Worm (Caenorhabditis elegans) whole organism, early embryonic: Measurements from ENCODE around the gene dyn-1.

ENCODE experiments used
- F13C5.2 ChIP-seq: sonication (generic microtip); optimal IDR thresholded peaks from 2 replicates; lab custom pipeline; 2017; ENCODE audit warnings: mild to moderate bottlenecking, missing genetic modification characterization, inconsistent platforms, missing compliant biosample characterization
- aly-1 ChIP-seq: sonication (generic microtip); optimal IDR thresholded peaks from 2 replicates; lab custom pipeline; 2016; ENCODE audit warnings: missing genetic modification characterization, missing compliant biosample characterization
- ama-1 ChIP-seq: fragments of 150-350 bp; optimal IDR thresholded peaks from 2 replicates; lab custom pipeline; 2014
- ceh-13 ChIP-seq: fragments of 200-800 bp; sonication (Bioruptor generic); optimal IDR thresholded peaks from 2 replicates; lab custom pipeline; 2018; ENCODE audit warnings: mild to moderate bottlenecking, missing genetic modification characterization, missing compliant biosample characterization
- flt-1 ChIP-seq: fragments of 200-800 bp; sonication (Bioruptor generic); IDR thresholded peaks from 2 replicates; pipeline ENCODE4 v1.3.6; 2022; ENCODE audit warnings: missing genetic modification characterization, missing compliant biosample characterization
- hmbx-1 ChIP-seq: sonication (generic microtip); optimal IDR thresholded peaks from 2 replicates; lab custom pipeline; 2016; ENCODE audit warnings: mild to moderate bottlenecking, missing genetic modification characterization, missing compliant biosample characterization
- hmg-4 ChIP-seq: fragments of 200-800 bp; sonication (Bioruptor generic); optimal IDR thresholded peaks from 2 replicates; lab custom pipeline; 2018; ENCODE audit warnings: mild to moderate bottlenecking, missing genetic modification characterization, missing compliant biosample characterization
- hnd-1 ChIP-seq: sonication (generic microtip); optimal IDR thresholded peaks from 2 replicates; lab custom pipeline; 2016; ENCODE audit warnings: missing genetic modification characterization, missing compliant biosample characterization
- scrt-1 ChIP-seq: fragments of 200-800 bp; sonication (Bioruptor generic); IDR thresholded peaks from 2 replicates; pipeline ENCODE4 v1.3.6; 2022; ENCODE audit warnings: missing genetic modification characterization, missing compliant biosample characterization
- tbx-11 ChIP-seq: fragments of 200-800 bp; sonication (Bioruptor generic); IDR thresholded peaks from 2 replicates; pipeline ENCODE4 v1.3.6; 2022; ENCODE audit warnings: missing genetic modification characterization, missing compliant biosample characterization
- tbx-37 ChIP-seq: fragments of 200-800 bp; sonication (Bioruptor generic); conservative IDR thresholded peaks from 2 replicates; pipeline ENCODE4 v1.3.6; 2022; ENCODE audit warnings: missing genetic modification reagents, missing genetic modification characterization, missing compliant biosample characterization
- tra-4 ChIP-seq: sonication (generic microtip); optimal IDR thresholded peaks from 2 replicates; lab custom pipeline; 2017; ENCODE audit warnings: missing genetic modification characterization, missing compliant biosample characterization

ce11 chrX:15555529-15555928, 13.2 kb upstream of the dyn-1 start:
- TF ChIP-seq tbx-37, result no peak
- no peak for TF ChIP-seq ama-1 (lab: Kevin White, UChicago)
- no peak for TF ChIP-seq aly-1
- no peak for TF ChIP-seq F13C5.2 (tag; lab: Kevin White, UChicago)
- no peak for TF ChIP-seq hmbx-1 (tag; lab: Kevin White, UChicago)
- no peak for TF ChIP-seq ceh-13 (GFP tag; lab: Kevin White, UChicago)
- no peak for TF ChIP-seq tbx-11 (GFP tag; lab: Robert Waterston, UW)
- no peak for TF ChIP-seq scrt-1 (GFP tag; lab: Robert Waterston, UW)
- no peak for TF ChIP-seq hnd-1 (tag; lab: Kevin White, UChicago)
- no peak for TF ChIP-seq tra-4 (tag; lab: Kevin White, UChicago)
- TF ChIP-seq flt-1 (GFP tag; lab: Robert Waterston, UW), result no peak
- TF ChIP-seq hmg-4, result no peak
